Worm (Caenorhabditis elegans) whole organism, dauer: ENCODE results near the gene ZK185.2.

Experiments
- unc-62 ChIP-seq: sonication (generic microtip); optimal IDR thresholded peaks from 2 replicates; lab custom pipeline; 2017; ENCODE audit warnings: missing biosample characterization, missing genetic modification reagents, missing genetic modification characterization

ZK185.2 gene

DNA sequence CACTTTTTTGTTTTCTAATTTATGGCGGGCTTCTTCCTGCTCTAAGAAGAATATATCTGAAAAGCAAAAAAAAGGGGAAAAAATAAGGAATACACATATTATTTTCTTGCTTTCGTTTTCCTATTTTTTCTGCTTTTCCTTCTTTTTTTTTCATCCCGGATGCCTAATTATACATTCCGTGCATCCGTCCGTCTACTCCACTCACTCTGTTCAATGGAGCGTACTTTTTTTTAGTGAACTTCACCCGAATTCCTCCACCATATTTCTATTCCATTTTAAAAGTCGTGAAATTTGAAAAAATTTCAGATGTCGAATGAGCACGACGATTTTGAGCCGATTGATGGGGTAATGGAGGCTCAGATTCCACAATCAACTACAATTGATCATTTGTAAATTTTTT is at the start of gene ZK185.2:
TSS of gene ZK185.2 (plus strand) at position 301 of the 400 bp plus-strand sequence.
- no peak for TF ChIP-seq unc-62 (GFP tag; lab: Kevin White, UChicago)

DNA sequence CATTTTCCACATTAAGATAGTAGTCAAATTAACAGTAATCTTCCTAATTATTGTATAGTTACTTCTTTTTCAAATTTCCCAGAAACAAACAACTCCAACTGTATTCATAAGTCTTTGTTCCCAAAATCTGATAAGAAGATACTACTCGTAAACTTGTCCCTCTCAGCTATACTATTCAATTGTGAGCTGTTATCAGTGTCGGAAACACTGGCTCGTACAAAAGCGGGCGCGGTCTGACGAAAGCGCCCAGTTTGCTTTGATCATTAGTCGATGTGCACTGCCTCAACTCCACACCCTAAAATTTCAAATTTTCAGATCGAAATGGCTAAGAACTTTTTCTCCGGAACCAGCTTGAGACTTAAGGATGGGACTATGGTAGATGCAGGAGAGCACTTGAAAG is 49.6 kb upstream of the ZK185.2 start, which contains the start of gene trx-3:
TSS of gene trx-3 (plus strand) at position 291 of the 400 bp plus-strand sequence.
- no peak for TF ChIP-seq unc-62 (GFP tag; lab: Kevin White, UChicago)

DNA sequence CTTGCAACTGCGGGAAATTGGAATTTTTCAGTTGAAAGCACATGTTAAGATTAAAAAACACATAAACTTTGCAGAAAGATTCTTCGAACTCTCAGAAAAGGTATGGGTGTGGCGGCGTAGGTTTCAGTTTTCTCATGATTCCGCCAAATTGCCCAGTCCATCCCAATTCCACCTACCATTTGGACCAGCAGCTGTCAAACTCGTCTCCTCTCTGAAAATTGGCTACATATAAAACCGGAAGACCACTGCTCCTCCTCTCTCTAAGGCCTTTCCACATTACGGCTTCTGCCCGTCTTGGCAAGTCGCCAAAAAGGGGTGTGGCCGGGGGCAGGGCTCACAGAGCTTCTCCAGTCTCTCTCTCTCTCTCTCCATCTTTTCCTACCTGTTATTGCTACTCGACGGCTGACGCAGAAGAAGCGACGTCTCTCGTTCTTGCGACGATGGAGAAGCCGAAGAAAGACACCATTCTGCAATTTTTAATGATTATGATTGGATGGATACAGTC is 46.1 kb upstream of the ZK185.2 start, which contains the start of gene ZK180.7:
TSS of gene ZK180.7 (plus strand) at position 395 of the 505 bp plus-strand sequence.
- no peak for TF ChIP-seq unc-62 (GFP tag; lab: Kevin White, UChicago)

DNA sequence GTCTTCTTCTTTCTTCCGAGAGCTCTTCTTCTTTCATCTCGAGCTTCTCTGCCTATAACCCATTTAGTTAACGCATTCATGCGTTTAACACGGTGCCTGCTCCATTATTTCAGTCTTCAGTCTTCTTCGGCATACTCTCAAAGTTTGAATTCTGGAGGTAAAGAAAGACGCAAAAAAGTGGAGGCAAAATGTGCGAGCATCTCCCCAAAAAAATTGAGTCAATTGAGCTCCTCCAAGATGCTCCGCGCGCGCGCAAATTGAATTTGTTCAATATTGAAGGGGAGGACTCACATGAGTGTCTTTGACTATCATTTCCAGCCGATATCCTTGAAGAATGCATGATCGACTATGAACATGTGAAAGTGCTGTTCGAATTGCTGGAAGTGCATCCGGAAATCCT is 31.3 kb upstream of the ZK185.2 start:
- no peak for TF ChIP-seq unc-62 (GFP tag; lab: Kevin White, UChicago)

DNA sequence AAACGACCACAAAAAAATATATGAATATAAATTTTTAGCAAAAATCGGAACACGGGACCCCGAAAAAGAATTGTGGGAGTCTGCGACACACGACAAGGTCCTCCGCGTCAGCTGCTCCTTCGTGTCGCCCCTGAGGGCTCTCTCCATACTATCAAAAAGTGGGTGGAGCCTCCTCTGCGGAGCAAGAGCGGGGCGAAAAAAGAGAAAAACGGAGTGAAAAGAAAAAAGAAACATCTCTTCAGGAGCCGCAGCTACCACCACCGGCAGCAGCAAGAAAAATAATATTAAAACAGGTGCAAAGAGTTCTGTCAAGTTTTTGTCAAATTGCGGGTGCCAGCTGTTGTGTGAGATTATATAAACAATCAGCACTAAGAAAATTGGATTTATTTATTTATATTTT is 29.7 kb upstream of the ZK185.2 start, which contains the start of gene gbb-2:
TSS of gene gbb-2 (minus strand) at position 112 of the 400 bp plus-strand sequence.
- TF ChIP-seq unc-62 (GFP tag; lab: Kevin White, UChicago): no peak

DNA sequence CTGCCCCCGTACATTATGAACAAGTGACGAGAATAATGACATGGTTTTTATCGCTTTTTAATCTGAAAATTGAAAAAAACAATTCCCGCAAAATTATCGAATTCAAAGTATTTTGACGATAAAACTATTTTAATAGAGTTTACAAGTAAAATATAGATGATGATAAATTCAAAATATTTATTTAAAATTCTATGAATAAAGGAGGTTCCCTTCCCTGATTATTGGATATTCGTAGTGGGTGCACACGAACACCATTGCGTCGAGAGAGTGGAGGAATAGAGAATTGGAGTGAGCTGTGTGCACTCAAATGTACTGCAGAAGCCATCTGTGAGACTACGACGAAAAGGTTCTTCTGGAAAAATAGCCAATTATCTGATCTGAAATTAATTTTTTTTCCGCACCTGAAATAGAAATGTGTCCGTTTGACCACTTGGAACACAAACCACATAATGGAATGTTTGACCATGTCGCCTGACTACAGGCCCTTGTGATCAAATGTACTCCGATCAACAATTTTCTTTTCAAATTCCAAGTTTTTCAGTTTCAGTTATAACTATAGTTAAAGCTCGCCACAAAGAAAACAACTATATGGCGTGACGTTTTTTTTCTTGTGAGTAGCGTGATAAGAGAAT is 25.0 kb upstream of the ZK185.2 start, which contains the start of the genes rfth-1 and ZK180.8:
TSS of gene rfth-1 (minus strand) at position 51 of the 632 bp plus-strand sequence.
TSS of gene ZK180.8 (minus strand) at position 466 of the 632 bp plus-strand sequence.
- TF ChIP-seq unc-62 (GFP tag; lab: Kevin White, UChicago): no peak

DNA sequence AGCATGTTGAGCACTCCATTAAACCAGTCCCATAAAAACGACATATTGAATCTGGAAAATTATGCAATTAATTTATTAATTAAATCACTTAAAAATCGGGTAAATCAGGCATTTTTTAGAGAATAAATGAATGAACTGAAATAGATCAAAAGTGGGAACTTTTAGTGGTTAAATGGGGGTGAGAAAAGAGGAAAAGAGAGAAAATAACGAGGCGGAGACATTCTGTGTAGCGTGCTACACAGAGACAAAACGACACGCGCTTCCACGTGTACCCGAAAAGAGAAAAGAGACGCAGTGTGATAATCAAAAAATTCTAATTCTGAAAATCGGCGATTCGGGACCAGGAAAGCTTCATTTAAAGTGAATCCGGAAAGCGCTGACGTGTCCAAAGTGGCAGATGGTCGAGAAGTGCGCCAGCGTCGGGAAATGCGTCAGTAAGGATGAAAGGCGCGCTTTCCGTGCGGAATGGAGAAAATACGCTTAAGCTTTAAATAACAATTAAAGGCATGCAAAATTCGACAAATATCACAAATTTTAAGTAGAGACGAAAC is 23.0 kb upstream of the ZK185.2 start, which contains the start of gene sar-1:
TSS of gene sar-1 (minus strand) at position 51 of the 551 bp plus-strand sequence.
- no peak for TF ChIP-seq unc-62 (GFP tag; lab: Kevin White, UChicago)

DNA sequence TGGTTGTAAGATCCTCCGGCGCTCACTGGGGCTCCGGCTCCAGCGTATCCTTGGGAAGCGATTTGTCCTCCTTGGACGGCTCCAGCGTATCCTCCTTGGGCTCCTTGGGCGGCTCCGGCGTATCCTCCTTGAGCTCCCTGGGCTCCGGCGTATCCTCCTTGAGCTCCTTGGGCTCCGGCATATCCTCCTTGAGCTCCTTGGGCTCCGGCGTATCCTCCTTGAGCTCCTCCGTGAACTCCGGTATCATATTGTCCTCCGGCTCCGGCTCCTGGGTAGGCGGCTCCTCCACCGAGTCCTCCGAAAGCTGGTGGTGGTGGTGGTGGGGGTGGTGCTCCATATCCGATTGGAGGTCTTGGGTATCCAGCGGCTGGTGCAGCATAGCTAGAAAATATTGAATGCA is 19.9 kb upstream of the ZK185.2 start:
- no peak for TF ChIP-seq unc-62 (GFP tag; lab: Kevin White, UChicago)

DNA sequence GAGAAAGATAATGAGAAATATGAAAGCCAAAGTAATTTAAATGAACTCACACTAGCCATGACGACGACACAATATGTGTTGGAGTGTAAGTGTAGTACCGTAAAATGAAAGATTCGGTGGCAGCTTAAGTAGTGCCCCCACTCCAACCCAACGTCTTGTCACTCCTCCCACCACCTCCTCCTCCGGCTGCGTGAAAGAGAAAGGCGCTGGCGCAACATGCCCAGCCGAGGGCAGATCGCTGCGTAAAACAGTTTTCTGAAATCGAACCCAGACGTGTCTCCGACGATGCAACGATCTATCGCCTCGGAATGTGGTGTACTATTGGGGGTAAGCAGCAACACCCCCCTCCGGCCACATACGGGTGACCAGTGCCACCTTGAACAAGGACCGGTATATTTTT is 19.3 kb upstream of the ZK185.2 start, which contains the start of gene ZK180.5:
TSS of gene ZK180.5 (minus strand) at position 101 of the 400 bp plus-strand sequence.
- TF ChIP-seq unc-62 (GFP tag; lab: Kevin White, UChicago): no peak

DNA sequence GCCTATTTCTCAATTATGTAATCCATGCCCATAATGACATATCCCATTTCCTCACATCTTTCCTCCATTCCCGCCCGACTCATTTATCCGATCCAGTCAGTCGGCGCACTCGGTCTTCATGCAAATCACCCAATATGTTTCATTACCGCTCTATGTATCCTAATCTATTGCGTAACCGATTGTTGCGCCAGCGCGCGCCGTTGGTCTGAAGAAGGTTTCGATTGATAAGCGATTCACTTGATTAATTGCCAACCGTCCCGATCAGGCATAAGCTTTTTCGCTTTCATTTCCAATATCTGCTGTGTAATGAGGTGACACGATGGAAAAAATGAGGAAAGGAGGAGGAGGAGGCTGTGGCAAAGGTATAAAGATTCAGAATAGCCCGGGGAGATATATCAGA is 18.2 kb upstream of the ZK185.2 start:
- no peak for TF ChIP-seq unc-62 (GFP tag; lab: Kevin White, UChicago)

DNA sequence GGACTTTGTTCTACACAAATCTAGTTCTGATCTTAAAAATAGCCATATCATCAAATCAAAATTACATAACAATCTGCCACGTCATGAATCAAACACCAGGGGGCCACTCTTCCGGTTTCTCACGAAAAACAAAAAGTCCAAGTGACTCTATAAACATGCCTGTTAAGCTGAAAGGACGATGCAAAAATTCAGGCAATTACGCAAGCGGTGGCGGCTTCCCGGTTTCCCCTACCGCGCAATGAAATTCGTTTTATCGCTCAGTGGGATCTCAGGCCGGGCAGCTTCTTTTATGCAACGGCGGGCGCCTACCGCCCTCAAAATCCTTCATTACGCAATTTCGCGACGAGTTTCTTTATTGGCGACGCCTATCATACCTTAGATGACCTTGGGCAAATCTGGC is 16.6 kb upstream of the ZK185.2 start:
- no peak for TF ChIP-seq unc-62 (GFP tag; lab: Kevin White, UChicago)

DNA sequence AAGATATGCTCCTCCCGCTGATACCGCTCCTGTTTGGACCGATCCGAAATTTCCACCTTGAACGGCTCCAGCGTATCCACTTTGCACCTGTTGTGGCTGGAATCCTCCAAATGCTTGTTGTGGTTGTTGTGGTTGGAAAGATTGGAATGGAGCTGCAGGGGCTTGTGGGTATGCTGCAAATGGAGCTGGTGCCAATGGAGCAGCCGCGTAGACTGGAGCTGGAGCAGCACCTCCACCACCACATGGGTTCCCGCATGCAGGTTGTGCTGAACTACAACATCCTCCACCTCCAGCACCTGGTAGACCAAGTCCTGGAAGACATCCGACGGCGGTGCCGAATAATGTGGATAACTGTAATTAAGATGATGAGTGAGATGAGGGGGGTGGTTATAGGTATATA is 12.9 kb upstream of the ZK185.2 start:
- TF ChIP-seq unc-62 (GFP tag; lab: Kevin White, UChicago): no peak

DNA sequence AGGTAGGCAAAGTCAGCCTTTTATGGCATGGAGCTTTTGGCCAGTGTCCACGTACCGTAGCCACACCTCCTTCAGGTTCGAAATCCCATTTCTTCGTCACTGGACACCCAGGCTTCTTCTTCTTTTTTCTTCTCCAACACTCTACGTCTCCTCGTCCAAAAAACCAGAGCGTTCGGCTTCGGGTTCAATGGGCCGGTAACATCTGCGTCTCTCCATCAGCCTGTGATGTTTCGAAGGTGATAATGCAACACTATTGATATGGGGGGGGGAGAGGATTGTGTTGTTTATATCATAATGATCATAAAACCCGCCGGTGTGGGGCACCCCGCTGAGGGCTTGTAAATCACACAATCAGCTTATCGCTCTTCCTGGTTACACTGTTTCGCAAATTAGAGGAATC is 11.4 kb upstream of the ZK185.2 start, which contains the start of gene ZK180.6:
TSS of gene ZK180.6 (minus strand) at position 101 of the 400 bp plus-strand sequence.
- no peak for TF ChIP-seq unc-62 (GFP tag; lab: Kevin White, UChicago)

DNA sequence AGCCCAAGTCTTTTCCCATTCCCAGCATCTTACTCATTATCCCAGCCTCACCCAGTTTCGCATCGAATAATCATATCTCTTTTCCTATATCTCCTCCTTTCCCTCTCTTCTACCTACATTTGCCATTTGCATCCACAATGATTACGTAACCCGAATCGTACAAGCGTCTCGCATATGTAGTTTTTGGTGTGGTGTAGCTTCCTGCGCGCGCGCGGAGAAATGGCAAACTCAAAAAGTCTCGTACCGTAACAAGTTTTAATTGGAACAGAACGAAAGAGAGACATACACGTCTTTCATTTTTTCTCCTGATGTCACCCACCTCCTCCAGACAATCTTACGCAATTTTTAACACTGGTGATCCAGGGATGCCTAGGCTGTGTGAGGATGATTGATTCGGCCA is 10.3 kb upstream of the ZK185.2 start:
- TF ChIP-seq unc-62 (GFP tag; lab: Kevin White, UChicago): no peak

DNA sequence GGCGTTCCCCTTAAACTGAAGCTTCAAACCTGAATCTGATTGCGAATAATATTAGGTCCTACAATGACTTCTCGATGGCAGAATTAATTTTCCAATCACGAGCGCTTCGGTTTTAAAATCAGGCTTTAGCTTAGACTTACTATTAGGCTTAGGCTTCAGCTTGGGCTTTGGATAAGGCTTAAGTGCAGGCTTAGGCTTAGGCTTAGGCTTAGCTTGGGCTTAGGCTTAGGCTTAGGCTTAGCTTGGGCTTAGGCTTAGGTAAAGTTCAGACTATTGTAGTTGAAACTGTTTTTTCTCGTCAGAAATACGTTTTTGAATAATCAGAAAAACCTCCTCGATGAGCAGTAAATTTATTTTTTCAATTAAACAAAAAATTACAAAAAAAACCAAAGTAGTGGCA is 9.6 kb upstream of the ZK185.2 start:
- no peak for TF ChIP-seq unc-62 (GFP tag; lab: Kevin White, UChicago)

DNA sequence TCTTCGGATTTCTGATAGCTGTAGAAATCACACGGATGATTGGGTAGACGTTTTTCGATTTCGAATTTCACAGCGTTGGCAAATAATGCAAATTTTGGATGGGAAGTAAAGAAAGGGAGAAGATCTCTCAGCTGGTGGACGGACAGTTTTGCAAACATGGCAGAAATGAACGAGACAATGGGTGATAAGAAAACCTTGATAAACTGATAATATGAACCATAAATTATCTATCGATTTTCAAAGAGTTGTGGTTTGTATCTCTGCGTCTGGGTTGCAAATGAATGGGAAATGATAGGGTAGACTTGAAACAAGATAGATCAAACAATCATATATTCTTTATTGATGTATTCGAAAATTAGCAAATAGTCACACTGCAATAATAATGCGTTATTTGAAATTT is 6.2 kb upstream of the ZK185.2 start, which contains the start of gene ZK185.3:
TSS of gene ZK185.3 (minus strand) at position 263 of the 400 bp plus-strand sequence.
- no peak for TF ChIP-seq unc-62 (GFP tag; lab: Kevin White, UChicago)
